Fruit fly (Drosophila melanogaster) whole organism, embryonic: ENCODE data around the gene RpS20.

Source experiments
- Bdp1 ChIP-seq: fragments of 200-800 bp; sonication (Bioruptor generic); optimal IDR thresholded peaks from 3 replicates; lab custom pipeline; 2016; ENCODE audit warnings: missing biosample characterization, missing genetic modification characterization
- CG13624 ChIP-seq: fragments of 200-800 bp; sonication (Bioruptor generic); optimal IDR thresholded peaks from 2 replicates; lab custom pipeline; 2016; ENCODE audit warnings: missing biosample characterization, missing genetic modification characterization
- CG1647 ChIP-seq: fragments of 200-800 bp; sonication (Bioruptor generic); optimal IDR thresholded peaks from 3 replicates; lab custom pipeline; 2016; ENCODE audit warnings: missing biosample characterization, missing genetic modification characterization
- CG6854 ChIP-seq: fragments of 200-800 bp; sonication (Bioruptor generic); optimal IDR thresholded peaks from 3 replicates; lab custom pipeline; 2017; ENCODE audit warnings: missing biosample characterization, mild to moderate bottlenecking, missing genetic modification characterization
- CG8359 ChIP-seq: fragments of 200-800 bp; sonication (Bioruptor generic); optimal IDR thresholded peaks from 2 replicates; lab custom pipeline; 2017; ENCODE audit warnings: missing biosample characterization, mild to moderate bottlenecking, missing genetic modification characterization, borderline replicate concordance
- HLH3B ChIP-seq: fragments of 200-800 bp; sonication (Bioruptor generic); IDR thresholded peaks from 2 replicates; pipeline ENCODE4 v1.3.6; 2022; ENCODE audit warnings: missing biosample characterization, missing genetic modification characterization
- HLH4C ChIP-seq: fragments of 200-800 bp; sonication (Bioruptor generic); IDR thresholded peaks from 3 replicates; pipeline ENCODE4 v1.3.6; 2022; ENCODE audit warnings: missing biosample characterization, missing genetic modification characterization; ENCODE audit not compliant: partially characterized antibody
- Spps ChIP-seq: fragments of 200-800 bp; sonication (Bioruptor generic); optimal IDR thresholded peaks from 2 replicates; lab custom pipeline; 2018; ENCODE audit warnings: missing biosample characterization, mild to moderate bottlenecking, missing genetic modification characterization
- Usf ChIP-seq: fragments of 200-800 bp; sonication (Bioruptor generic); optimal IDR thresholded peaks from 2 replicates; lab custom pipeline; 2017; ENCODE audit warnings: missing genotype, missing biosample characterization, missing genetic modification characterization
- gsb-n ChIP-seq: fragments of 200-800 bp; sonication (Bioruptor generic); optimal IDR thresholded peaks from 3 replicates; lab custom pipeline; 2018; ENCODE audit warnings: missing biosample characterization, mild to moderate bottlenecking, missing genetic modification characterization
- hb ChIP-seq: fragments of 200-800 bp; sonication (Bioruptor generic); IDR thresholded peaks from 3 replicates; pipeline ENCODE4 v1.3.6; 2022; ENCODE audit warnings: missing biosample characterization, missing genetic modification characterization; ENCODE audit not compliant: partially characterized antibody
- nerfin-2 ChIP-seq: fragments of 200-800 bp; sonication (Bioruptor generic); IDR thresholded peaks from 2 replicates; pipeline ENCODE4 v1.3.6; 2022; ENCODE audit warnings: missing biosample characterization, missing genetic modification characterization; ENCODE audit not compliant: partially characterized antibody
- nom ChIP-seq: fragments of 200-800 bp; sonication (Bioruptor generic); optimal IDR thresholded peaks from 2 replicates; lab custom pipeline; 2017; ENCODE audit warnings: missing biosample characterization, missing genetic modification characterization, mild to moderate bottlenecking, moderate library complexity, missing genetic modification reagents
- wdn ChIP-seq: fragments of 200-800 bp; sonication (Bioruptor generic); IDR thresholded peaks from 2 replicates; pipeline ENCODE4 v1.3.6; 2022; ENCODE audit warnings: missing biosample characterization, missing genetic modification characterization

- TF ChIP-seq Spps, result no peak
- TF ChIP-seq Bdp1 (GFP tag; lab: Kevin White, UChicago), result no peak
- no peak for TF ChIP-seq nerfin-2 (GFP tag; lab: Robert Waterston, UW)
- TF ChIP-seq CG8359 (GFP tag; lab: Kevin White, UChicago), result no peak
- no peak for TF ChIP-seq Usf
- no peak for TF ChIP-seq CG1647 (GFP tag; lab: Kevin White, UChicago)
- TF ChIP-seq HLH3B (GFP tag; lab: Robert Waterston, UW), result no peak
- TF ChIP-seq nom (GFP tag; lab: Kevin White, UChicago), result peak; percentile 14
- no peak for TF ChIP-seq hb (GFP tag; lab: Robert Waterston, UW)
- TF ChIP-seq gsb-n (tag; lab: Kevin White, UChicago), result no peak
- TF ChIP-seq CG13624 (GFP tag; lab: Kevin White, UChicago), result no peak
- no peak for TF ChIP-seq CG6854
- TF ChIP-seq wdn (GFP tag; lab: Robert Waterston, UW), result no peak
- TF ChIP-seq HLH4C (GFP tag; lab: Robert Waterston, UW), result no peak
These were observed 48.8 kb upstream of the RpS20 start for dm6 chr3R:20773174-20773573.
